Worm (Caenorhabditis elegans): ENCODE data around the gene F44E2.9.

Gene F44E2.9

ce11 chrIII:8805815-8806214 is 44.5 kb downstream of the F44E2.9 start:
- TF ChIP-seq aly-2 (tag; optimal IDR thresholded peaks at IDR 0.05) = peak; percentile 33
- 0 out of 2 replicates have a peak, but pooled peaks have one; percentile 47 for TF ChIP-seq lim-7 (GFP tag; IDR thresholded peaks at IDR 0.05)
- TF ChIP-seq lin-13 (GFP tag; optimal IDR thresholded peaks at IDR 0.05) = no peak
- TF ChIP-seq ctbp-1 (GFP tag; IDR thresholded peaks at IDR 0.05) = no peak
- TF ChIP-seq ama-1 (optimal IDR thresholded peaks at IDR 0.05) = no peak
- TF ChIP-seq madf-5 (GFP tag; IDR thresholded peaks at IDR 0.05) = 0 out of 4 replicates have a peak, but pooled peaks of 1 of the 2 experiments have one; percentile 20
- no peak for TF ChIP-seq ztf-7 (tag; optimal IDR thresholded peaks at IDR 0.05)
- no peak for TF ChIP-seq Y48G9A.11 (GFP tag; IDR thresholded peaks at IDR 0.05)
- no peak for TF ChIP-seq madf-9 (GFP tag; conservative IDR thresholded peaks at IDR 0.05)
- TF ChIP-seq lin-15B (tag; optimal IDR thresholded peaks at IDR 0.05) = no peak
- peak; percentile 54 for TF ChIP-seq aha-1 (tag)
- TF ChIP-seq unc-39 (tag; optimal IDR thresholded peaks at IDR 0.05) = no peak
- TF ChIP-seq mdl-1 (tag; optimal IDR thresholded peaks at IDR 0.05) = no peak
- TF ChIP-seq set-16 (GFP tag; IDR thresholded peaks at IDR 0.05) = no peak
- TF ChIP-seq nhr-41 (GFP tag; IDR thresholded peaks at IDR 0.05) = no peak
- TF ChIP-seq lin-38 (GFP tag; IDR thresholded peaks at IDR 0.05) = no peak
- TF ChIP-seq egl-27 (tag; optimal IDR thresholded peaks at IDR 0.05) = no peak
- no peak for TF ChIP-seq F10B5.3 (tag; optimal IDR thresholded peaks at IDR 0.05)
- no peak for TF ChIP-seq dmd-8 (GFP tag; IDR thresholded peaks at IDR 0.05)
- no peak for TF ChIP-seq D1046.2 (GFP tag; IDR thresholded peaks at IDR 0.05)
- TF ChIP-seq lir-3 (tag; optimal IDR thresholded peaks at IDR 0.05) = no peak
- no peak for TF ChIP-seq spr-1 (tag; optimal IDR thresholded peaks at IDR 0.05)
- TF ChIP-seq ceh-20 (GFP tag; IDR thresholded peaks at IDR 0.05) = no peak
- TF ChIP-seq dmd-6 (GFP tag; IDR thresholded peaks at IDR 0.05) = no peak
- TF ChIP-seq jun-1 (tag; optimal IDR thresholded peaks at IDR 0.05) = no peak

ce11 chrIII:8801864-8802818 is 48.2 kb downstream of the F44E2.9 start:
- TF ChIP-seq spr-3 (GFP tag; optimal IDR thresholded peaks at IDR 0.05) (peak; percentile 21), hlh-30 (tag; optimal IDR thresholded peaks at IDR 0.05; ENCODE audit: insufficient read depth) (peak; percentile 98), madf-9 (GFP tag; conservative IDR thresholded peaks at IDR 0.05) (no peak; the same call in 1 of the 2 replicates), ceh-62 (tag; optimal IDR thresholded peaks at IDR 0.05) (no peak), sdz-12 (GFP tag; optimal IDR thresholded peaks at IDR 0.05) (no peak), T20F7.1 (GFP tag; optimal IDR thresholded peaks at IDR 0.05) (peak; percentile 87), mep-1 (tag; optimal IDR thresholded peaks at IDR 0.05) (peak; percentile 97), zag-1 (tag; optimal IDR thresholded peaks at IDR 0.05) (peak; percentile 64), spr-1 (tag; optimal IDR thresholded peaks at IDR 0.05) (peak; percentile 82), skn-1 (tag; optimal IDR thresholded peaks at IDR 0.05) (no peak), lim-7 (GFP tag; IDR thresholded peaks at IDR 0.05) (0 out of 2 replicates have a peak, but pooled peaks have one; percentile 3), ceh-44 (GFP tag; IDR thresholded peaks at IDR 0.05) (peak; percentile 55; the same call in 1 of the 2 replicates), F26F4.8 (GFP tag; conservative IDR thresholded peaks at IDR 0.05) (no peak), hmg-1.1 (GFP tag; IDR thresholded peaks at IDR 0.05) (peak; percentile 92), snpc-4 (tag; optimal IDR thresholded peaks at IDR 0.05) (peak; percentile 7), snpc-1.2 (GFP tag; IDR thresholded peaks at IDR 0.05) (peak; percentile 29; the same call in 1 of the 2 replicates), rbr-2 (tag; optimal IDR thresholded peaks at IDR 0.05) (peak; percentile 95), lin-39 (tag; optimal IDR thresholded peaks at IDR 0.05) (peak; percentile 34), pqm-1 (tag; optimal IDR thresholded peaks at IDR 0.05) (peak; percentile 37), lin-1 (GFP tag; IDR thresholded peaks at IDR 0.05) (peak; percentile 75; the same call in 1 of the 2 replicates), F49E8.2 (tag; optimal IDR thresholded peaks at IDR 0.05; ENCODE audit: borderline replicate concordance) (no peak), nhr-42 (GFP tag; IDR thresholded peaks at IDR 0.05) (peak; percentile 59; the same call in 1 of the 2 replicates), nhr-28 (tag; optimal IDR thresholded peaks at IDR 0.05) (peak; percentile 96), ztf-7 (tag; optimal IDR thresholded peaks at IDR 0.05) (peak; percentile 59), fkh-10 (GFP tag; optimal IDR thresholded peaks at IDR 0.05) (peak; percentile 90), arid-1 (GFP tag; conservative IDR thresholded peaks at IDR 0.05) (0 out of 2 replicates have a peak, but pooled peaks have one; percentile 12), aha-1 (tag) (peak; percentile 100), nhr-25 (tag; optimal IDR thresholded peaks at IDR 0.05; ENCODE audit: borderline replicate concordance, insufficient read depth) (peak; percentile 92)
